Fruit fly (Drosophila melanogaster) whole organism, prepupa: ENCODE data around the gene elav.

ENCODE experiments used
- CG15336 ChIP-seq: fragments of 200-800 bp; sonication (Bioruptor generic); IDR thresholded peaks from 2 replicates; pipeline ENCODE4 v1.3.6; 2022; ENCODE audit warnings: missing biosample characterization, missing genetic modification characterization
- CG6792 ChIP-seq: fragments of 200-800 bp; sonication (Bioruptor generic); optimal IDR thresholded peaks from 3 replicates; lab custom pipeline; 2016; ENCODE audit warnings: missing biosample characterization, missing genetic modification characterization
- CG8632 ChIP-seq: fragments of 200-800 bp; sonication (Bioruptor generic); optimal IDR thresholded peaks from 3 replicates; lab custom pipeline; 2016; ENCODE audit warnings: missing biosample characterization, missing genetic modification characterization
- Hr39 ChIP-seq: fragments of 200-800 bp; sonication (Bioruptor generic); optimal IDR thresholded peaks from 2 replicates; lab custom pipeline; 2016; ENCODE audit warnings: missing biosample characterization, missing genetic modification characterization
- Lpt ChIP-seq: fragments of 200-800 bp; sonication (Bioruptor generic); optimal IDR thresholded peaks from 3 replicates; lab custom pipeline; 2016; ENCODE audit warnings: missing biosample characterization, missing genetic modification characterization
- Sox102F ChIP-seq: fragments of 200-800 bp; sonication (Bioruptor generic); optimal IDR thresholded peaks from 2 replicates; lab custom pipeline; 2016; ENCODE audit warnings: missing biosample characterization, mild to moderate bottlenecking, missing genetic modification characterization
- Sox14 ChIP-seq: fragments of 200-800 bp; sonication (Bioruptor generic); optimal IDR thresholded peaks from 3 replicates; lab custom pipeline; 2016; ENCODE audit warnings: missing biosample characterization, missing genetic modification characterization
- dac ChIP-seq: fragments of 200-800 bp; sonication (Bioruptor generic); optimal IDR thresholded peaks from 2 replicates; lab custom pipeline; 2017; ENCODE audit warnings: missing biosample characterization, mild to moderate bottlenecking, missing genetic modification characterization
- fd85E ChIP-seq: fragments of 200-800 bp; sonication (Bioruptor generic); optimal IDR thresholded peaks from 3 replicates; lab custom pipeline; 2016; ENCODE audit warnings: missing biosample characterization, missing genetic modification characterization
- topi ChIP-seq: fragments of 200-800 bp; sonication (Bioruptor generic); optimal IDR thresholded peaks from 3 replicates; lab custom pipeline; 2016; ENCODE audit warnings: missing biosample characterization, missing genetic modification characterization

dm6 chrX:498434-498833, 24.6 kb downstream of the elav start:
- TF ChIP-seq CG6792 (GFP tag; lab: Kevin White, UChicago) (no peak), CG15336 (GFP tag; lab: Robert Waterston, UW) (no peak), fd85E (GFP tag; lab: Kevin White, UChicago) (no peak), dac (GFP tag; lab: Kevin White, UChicago) (no peak), topi (no peak), Sox102F (GFP tag; lab: Kevin White, UChicago) (no peak), Lpt (GFP tag; lab: Kevin White, UChicago) (no peak), Sox14 (GFP tag; lab: Kevin White, UChicago) (no peak), Hr39 (no peak), CG8632 (GFP tag; lab: Kevin White, UChicago) (no peak)
